Worm (Caenorhabditis elegans) whole organism, L1 larva: Measurements from ENCODE around the gene C07G1.6.

Experiments used
- Y116A8C.19 ChIP-seq: sonication (generic microtip); optimal IDR thresholded peaks from 2 replicates; lab custom pipeline; 2016; ENCODE audit warnings: missing compliant biosample characterization, missing genetic modification characterization, borderline replicate concordance
- alr-1 ChIP-seq: fragments of 200-800 bp; sonication (Bioruptor generic); optimal IDR thresholded peaks from 2 replicates; lab custom pipeline; 2018; ENCODE audit warnings: borderline replicate concordance, mild to moderate bottlenecking, missing genetic modification characterization, missing compliant biosample characterization
- ceh-8 ChIP-seq: fragments of 200-800 bp; sonication (Bioruptor generic); optimal IDR thresholded peaks from 2 replicates; lab custom pipeline; 2018; ENCODE audit warnings: mild to moderate bottlenecking, missing genetic modification characterization, moderate library complexity, missing compliant biosample characterization
- elt-2 ChIP-seq: sonication (generic microtip); optimal IDR thresholded peaks from 2 replicates; lab custom pipeline; 2016; ENCODE audit warnings: missing genetic modification characterization, mild to moderate bottlenecking, inconsistent platforms, missing compliant biosample characterization, missing genetic modification reagents
- elt-3 ChIP-seq, 6 experiments: fragments of 150-350 bp in 1 of 6; sonication (generic microtip); optimal IDR thresholded peaks; 2 replicates each; lab custom pipeline; 2017 to 2018; ENCODE audit warnings: missing biosample characterization in 6 of 6, missing genetic modification characterization in 6 of 6, inconsistent platforms in 1 of 6
- lin-13 ChIP-seq: fragments of 150-350 bp; optimal IDR thresholded peaks from 2 replicates; lab custom pipeline; 2014; ENCODE audit warnings: missing biosample characterization, missing genetic modification reagents, missing genetic modification characterization
- lin-39 ChIP-seq: fragments of 150-350 bp; optimal IDR thresholded peaks from 2 replicates; lab custom pipeline; 2014; ENCODE audit warnings: missing biosample characterization, missing genetic modification reagents, missing genetic modification characterization
- nhr-90 ChIP-seq: sonication (generic microtip); optimal IDR thresholded peaks from 2 replicates; lab custom pipeline; 2016; ENCODE audit warnings: mild to moderate bottlenecking, missing genetic modification characterization, missing compliant biosample characterization; ENCODE audit not compliant: poor library complexity
- skn-1 ChIP-seq: fragments of 150-350 bp; optimal IDR thresholded peaks from 2 replicates; lab custom pipeline; 2014; ENCODE audit warnings: missing biosample characterization, missing genetic modification characterization
- xbp-1 ChIP-seq: sonication (generic microtip); optimal IDR thresholded peaks from 2 replicates; lab custom pipeline; 2016; ENCODE audit warnings: missing genetic modification characterization, missing compliant biosample characterization

ce11 chrIV:8234088-8234496 is 23.9 kb upstream of the C07G1.6 start:
- TF ChIP-seq lin-13 (GFP tag; lab: Kevin White, UChicago): no peak
- TF ChIP-seq skn-1 (tag; lab: Kevin White, UChicago): no peak
- no peak for TF ChIP-seq xbp-1
- TF ChIP-seq elt-3 (tag; optimal IDR thresholded peaks at IDR 0.05; lab: Kevin White, UChicago): peak in 1 of 6 experiments; percentile 0
- TF ChIP-seq alr-1: no peak
- TF ChIP-seq ceh-8 (GFP tag; lab: Kevin White, UChicago): no peak
- no peak for TF ChIP-seq elt-2
- TF ChIP-seq nhr-90 (tag; lab: Kevin White, UChicago): no peak
- TF ChIP-seq lin-39 (tag; lab: Kevin White, UChicago): no peak
- TF ChIP-seq Y116A8C.19 (tag; lab: Kevin White, UChicago): no peak
